Worm (Caenorhabditis elegans) whole organism, late embryonic: Measurements from ENCODE around the gene sec-20.

Experiments used
- C38D4.7 ChIP-seq: fragments of 200-800 bp; sonication (Bioruptor generic); optimal IDR thresholded peaks from 2 replicates; lab custom pipeline; 2018; ENCODE audit warnings: mild to moderate bottlenecking, missing genetic modification characterization, moderate library complexity, missing compliant biosample characterization
- K09A11.1 ChIP-seq: sonication (generic microtip); optimal IDR thresholded peaks from 2 replicates; lab custom pipeline; 2017; ENCODE audit warnings: antibody characterized with exemption, mild to moderate bottlenecking, missing genetic modification characterization, missing compliant biosample characterization; ENCODE audit not compliant: insufficient read depth
- T23F11.4 ChIP-seq: fragments of 200-800 bp; sonication (Bioruptor generic); optimal IDR thresholded peaks from 2 replicates; lab custom pipeline; 2018; ENCODE audit warnings: mild to moderate bottlenecking, missing genetic modification characterization, missing compliant biosample characterization
- ahr-1 ChIP-seq: sonication (generic microtip); optimal IDR thresholded peaks from 2 replicates; lab custom pipeline; 2016; ENCODE audit warnings: missing genetic modification characterization, missing compliant biosample characterization
- ama-1 ChIP-seq: fragments of 150-350 bp; optimal IDR thresholded peaks from 2 replicates; lab custom pipeline; 2014
- ceh-14 ChIP-seq: sonication (generic microtip); optimal IDR thresholded peaks from 2 replicates; lab custom pipeline; 2016; ENCODE audit warnings: missing genotype, missing genetic modification characterization, missing compliant biosample characterization
- ceh-18 ChIP-seq: sonication (generic microtip); optimal IDR thresholded peaks from 2 replicates; lab custom pipeline; 2016; ENCODE audit warnings: missing genetic modification characterization, missing compliant biosample characterization
- ceh-2 ChIP-seq: sonication (generic microtip); optimal IDR thresholded peaks from 2 replicates; lab custom pipeline; 2016; ENCODE audit warnings: missing genotype, missing genetic modification characterization, missing compliant biosample characterization
- ceh-30 ChIP-seq: fragments of 150-350 bp; optimal IDR thresholded peaks from 2 replicates; lab custom pipeline; 2014; ENCODE audit warnings: missing biosample characterization, missing genetic modification characterization
- ceh-31 ChIP-seq: sonication (generic microtip); optimal IDR thresholded peaks from 2 replicates; lab custom pipeline; 2016; ENCODE audit warnings: missing genetic modification characterization, missing compliant biosample characterization
- ceh-45 ChIP-seq: fragments of 200-800 bp; sonication (Bioruptor generic); IDR thresholded peaks from 2 replicates; pipeline ENCODE4 v1.3.6; 2022; ENCODE audit warnings: missing genetic modification reagents, missing genetic modification characterization, missing compliant biosample characterization
- ceh-48 ChIP-seq: sonication (generic microtip); optimal IDR thresholded peaks from 2 replicates; lab custom pipeline; 2016; ENCODE audit warnings: missing genetic modification characterization, inconsistent platforms, missing compliant biosample characterization
- ceh-9 ChIP-seq: sonication (generic microtip); optimal IDR thresholded peaks from 2 replicates; lab custom pipeline; 2016; ENCODE audit warnings: mild to moderate bottlenecking, missing genetic modification characterization, inconsistent platforms, missing compliant biosample characterization
- che-1 ChIP-seq: sonication (generic microtip); optimal IDR thresholded peaks from 2 replicates; lab custom pipeline; 2016; ENCODE audit warnings: mild to moderate bottlenecking, missing genetic modification characterization, missing compliant biosample characterization
- dve-1 ChIP-seq: sonication (generic microtip); optimal IDR thresholded peaks from 2 replicates; lab custom pipeline; 2017; ENCODE audit warnings: antibody characterized with exemption, mild to moderate bottlenecking, missing genetic modification characterization, missing compliant biosample characterization
- fkh-10 ChIP-seq: fragments of 150-350 bp; optimal IDR thresholded peaks from 2 replicates; lab custom pipeline; 2014; ENCODE audit warnings: missing biosample characterization, missing genetic modification reagents, missing genetic modification characterization
- fkh-6 ChIP-seq: sonication (generic microtip); optimal IDR thresholded peaks from 2 replicates; lab custom pipeline; 2016; ENCODE audit warnings: missing genetic modification characterization, missing compliant biosample characterization
- gmeb-2 ChIP-seq: sonication (generic microtip); optimal IDR thresholded peaks from 2 replicates; lab custom pipeline; 2016; ENCODE audit warnings: missing genetic modification characterization, inconsistent platforms, missing compliant biosample characterization
- hlh-13 ChIP-seq: fragments of 200-800 bp; sonication (Bioruptor generic); optimal IDR thresholded peaks from 2 replicates; lab custom pipeline; 2018; ENCODE audit warnings: mild to moderate bottlenecking, missing genetic modification characterization, missing compliant biosample characterization
- lim-6 ChIP-seq: sonication (generic microtip); optimal IDR thresholded peaks from 2 replicates; lab custom pipeline; 2016; ENCODE audit warnings: missing genetic modification characterization, missing compliant biosample characterization
- mec-3 ChIP-seq: sonication (generic microtip); optimal IDR thresholded peaks from 2 replicates; lab custom pipeline; 2016; ENCODE audit warnings: borderline replicate concordance, missing genetic modification characterization, missing compliant biosample characterization
- nhr-11 ChIP-seq: fragments of 150-350 bp; optimal IDR thresholded peaks from 2 replicates; lab custom pipeline; 2014; ENCODE audit warnings: missing biosample characterization, missing genetic modification characterization
- pag-3 ChIP-seq: sonication (generic microtip); optimal IDR thresholded peaks from 2 replicates; lab custom pipeline; 2016; ENCODE audit warnings: missing compliant biosample characterization, missing genetic modification characterization, borderline replicate concordance
- pat-9 ChIP-seq: fragments of 200-800 bp; sonication (Bioruptor generic); optimal IDR thresholded peaks from 2 replicates; lab custom pipeline; 2018; ENCODE audit warnings: mild to moderate bottlenecking, missing genetic modification characterization, moderate library complexity, missing compliant biosample characterization
- pha-2 ChIP-seq: sonication (generic microtip); optimal IDR thresholded peaks from 2 replicates; lab custom pipeline; 2017; ENCODE audit warnings: mild to moderate bottlenecking, missing genetic modification characterization, missing compliant biosample characterization
- sdc-2 ChIP-seq: sonication (generic microtip); optimal IDR thresholded peaks from 2 replicates; lab custom pipeline; 2016; ENCODE audit warnings: missing genotype, missing genetic modification characterization, missing compliant biosample characterization
- sox-2 ChIP-seq: fragments of 200-800 bp; sonication (Bioruptor generic); IDR thresholded peaks from 2 replicates; pipeline ENCODE4 v1.3.6; 2022; ENCODE audit warnings: missing genetic modification reagents, missing genetic modification characterization, missing compliant biosample characterization
- sox-4 ChIP-seq: sonication (generic microtip); optimal IDR thresholded peaks from 2 replicates; lab custom pipeline; 2017; ENCODE audit warnings: mild to moderate bottlenecking, missing genetic modification characterization, inconsistent platforms, missing compliant biosample characterization
- tbx-2 ChIP-seq: sonication (generic microtip); optimal IDR thresholded peaks from 2 replicates; lab custom pipeline; 2016; ENCODE audit warnings: missing genetic modification characterization, missing compliant biosample characterization
- tbx-7 ChIP-seq: sonication (generic microtip); optimal IDR thresholded peaks from 2 replicates; lab custom pipeline; 2016; ENCODE audit warnings: missing genotype, missing genetic modification characterization, missing compliant biosample characterization
- ttx-3 ChIP-seq: sonication (generic microtip); optimal IDR thresholded peaks from 2 replicates; lab custom pipeline; 2016; ENCODE audit warnings: missing genetic modification reagents, missing genetic modification characterization, missing compliant biosample characterization
- unc-3 ChIP-seq, 2 experiments: fragments of 200-800 bp in 1 of 2; sonication (Bioruptor generic) in 1 of 2; sonication (generic microtip) in 1 of 2; conservative IDR thresholded peaks in 1 of 2; optimal IDR thresholded peaks in 1 of 2; 2 replicates each; pipeline versions ENCODE4 v1.3.6 to Lab custom; 2016 to 2022; ENCODE audit warnings: missing compliant biosample characterization in 2 of 2, missing genetic modification characterization in 2 of 2, missing genetic modification reagents in 1 of 2
- unc-42 ChIP-seq: sonication (generic microtip); optimal IDR thresholded peaks from 2 replicates; lab custom pipeline; 2016; ENCODE audit warnings: missing genotype, missing genetic modification characterization, missing compliant biosample characterization
- unc-55 ChIP-seq: sonication (generic microtip); optimal IDR thresholded peaks from 2 replicates; lab custom pipeline; 2017; ENCODE audit warnings: missing biosample characterization, missing genetic modification reagents, missing genetic modification characterization
- unc-86 ChIP-seq: sonication (generic microtip); optimal IDR thresholded peaks from 2 replicates; lab custom pipeline; 2016; ENCODE audit warnings: missing genetic modification characterization, missing compliant biosample characterization
- zip-5 ChIP-seq: sonication (generic microtip); optimal IDR thresholded peaks from 2 replicates; lab custom pipeline; 2016; ENCODE audit warnings: missing genetic modification characterization, missing compliant biosample characterization

sec-20 gene

ce11 chrIII:207023-207422, 15.1 kb downstream of the sec-20 start, which contains the start of gene W10C4.1:
W10C4.1 (minus strand) TSS chrIII:207123.
- TF ChIP-seq lim-6 (no peak), pha-2 (tag; lab: Kevin White, UChicago) (no peak), tbx-2 (tag; lab: Kevin White, UChicago) (no peak), mec-3 (tag; lab: Kevin White, UChicago) (no peak), ceh-9 (tag; lab: Kevin White, UChicago) (no peak), ahr-1 (tag; lab: Kevin White, UChicago) (no peak), sox-2 (no peak), gmeb-2 (tag; lab: Kevin White, UChicago) (no peak), T23F11.4 (GFP tag; lab: Kevin White, UChicago) (no peak), unc-55 (GFP tag; lab: Kevin White, UChicago) (no peak), K09A11.1 (tag; lab: Kevin White, UChicago) (no peak), ceh-45 (no peak), pag-3 (tag; lab: Kevin White, UChicago) (no peak), C38D4.7 (no peak), sdc-2 (tag; lab: Kevin White, UChicago) (no peak)

- TF ChIP-seq unc-86, result no peak
- TF ChIP-seq ceh-48 (tag; lab: Kevin White, UChicago), result no peak
- peak; percentile 95 for TF ChIP-seq unc-42 (tag; lab: Kevin White, UChicago)
- TF ChIP-seq pat-9 (tag; lab: Kevin White, UChicago), result no peak
- no peak for TF ChIP-seq ceh-2 (tag; lab: Kevin White, UChicago)
- no peak for TF ChIP-seq zip-5 (tag; lab: Kevin White, UChicago)
- no peak for TF ChIP-seq dve-1
- no peak for TF ChIP-seq ceh-18 (tag; lab: Kevin White, UChicago)
- TF ChIP-seq sox-4 (tag; lab: Kevin White, UChicago), result no peak
- TF ChIP-seq fkh-10 (GFP tag; lab: Kevin White, UChicago), result peak; percentile 72
- TF ChIP-seq unc-55 (GFP tag; lab: Kevin White, UChicago), result peak; percentile 59
- TF ChIP-seq hlh-13 (GFP tag; lab: Kevin White, UChicago), result no peak
- TF ChIP-seq ceh-31 (tag; lab: Kevin White, UChicago), result peak; percentile 31
- no peak for TF ChIP-seq ceh-45
- no peak for TF ChIP-seq ttx-3 (tag; lab: Kevin White, UChicago)
- TF ChIP-seq unc-3 (GFP tag; conservative IDR thresholded peaks at IDR 0.05; lab: Robert Waterston, UW), result no peak
- no peak for TF ChIP-seq unc-3 (tag; optimal IDR thresholded peaks at IDR 0.05; lab: Kevin White, UChicago)
- TF ChIP-seq, all 69 proteins: peak for 4
Measured at ce11 chrIII:208793-209694, 17.1 kb downstream of the sec-20 start.

- TF ChIP-seq pat-9 (tag; lab: Kevin White, UChicago) (no peak), ceh-18 (tag; lab: Kevin White, UChicago) (no peak), tbx-7 (no peak), pha-2 (tag; lab: Kevin White, UChicago) (no peak), che-1 (tag; lab: Kevin White, UChicago) (no peak), T23F11.4 (GFP tag; lab: Kevin White, UChicago) (no peak), C38D4.7 (no peak), ahr-1 (tag; lab: Kevin White, UChicago) (no peak), ceh-30 (tag; lab: Kevin White, UChicago) (no peak), sox-4 (tag; lab: Kevin White, UChicago) (no peak), nhr-11 (no peak), fkh-6 (tag; lab: Kevin White, UChicago) (no peak), ceh-9 (tag; lab: Kevin White, UChicago) (no peak), ceh-45 (no peak), ceh-14 (tag; lab: Kevin White, UChicago) (no peak), ama-1 (lab: Kevin White, UChicago) (no peak)
Measured at ce11 chrIII:209695-210091, 17.8 kb downstream of the sec-20 start, which contains the start of gene klp-20. klp-20 (plus strand) TSS chrIII:209992.
